Fruit fly (Drosophila melanogaster) whole organism, wandering third instar larva: ENCODE data around the gene CG15864.

Experiments used
- Dif ChIP-seq: fragments of 200-275, 200-300 bp; sonication (Bioruptor generic); optimal IDR thresholded peaks from 2 replicates; lab custom pipeline; 2018; ENCODE audit warnings: missing biosample characterization, missing genetic modification characterization; ENCODE audit not compliant: partially characterized antibody
- Hr78 ChIP-seq: fragments of >200 bp; optimal IDR thresholded peaks from 2 replicates; lab custom pipeline; 2017; ENCODE audit warnings: missing biosample characterization, missing genetic modification characterization
- OdsH ChIP-seq: fragments of 200-800 bp; sonication (Bioruptor generic); optimal IDR thresholded peaks from 2 replicates; lab custom pipeline; 2016; ENCODE audit warnings: missing biosample characterization, mild to moderate bottlenecking, missing genetic modification characterization
- fru ChIP-seq: fragments of 200-800 bp; sonication (Bioruptor generic); optimal IDR thresholded peaks from 3 replicates; lab custom pipeline; 2016; ENCODE audit warnings: missing biosample characterization, mild to moderate bottlenecking, missing genetic modification characterization
- jim ChIP-seq: fragments of 175-275, 200-325 bp; sonication (Bioruptor generic); optimal IDR thresholded peaks from 2 replicates; lab custom pipeline; 2016; ENCODE audit warnings: missing biosample characterization, mild to moderate bottlenecking, missing genetic modification characterization
- tai ChIP-seq: sonication (Bioruptor generic); optimal IDR thresholded peaks from 2 replicates; lab custom pipeline; 2016; ENCODE audit warnings: missing biosample characterization, missing genetic modification characterization
- usp ChIP-seq: fragments of >200 bp; optimal IDR thresholded peaks from 2 replicates; lab custom pipeline; 2017; ENCODE audit warnings: missing biosample characterization, missing genetic modification characterization

DNA sequence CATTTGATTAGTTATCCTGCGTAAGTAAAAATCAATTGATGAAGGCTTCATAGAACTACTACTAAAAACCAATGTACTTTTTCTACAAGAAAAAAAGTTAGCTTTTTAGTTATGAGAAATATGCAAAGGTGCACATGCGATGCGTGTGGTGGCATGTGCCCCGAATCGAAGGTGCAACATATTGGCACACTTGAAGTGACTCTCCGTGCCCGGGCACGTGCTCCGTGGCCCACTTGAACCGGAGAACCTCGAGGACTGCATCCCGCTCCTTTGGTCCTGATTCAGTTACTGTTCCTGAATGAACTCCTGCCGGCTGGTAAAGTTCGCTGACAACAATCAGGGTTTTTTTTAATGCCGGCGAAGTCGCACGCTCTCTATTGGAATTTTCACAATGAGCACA is 42.2 kb upstream of the CG15864 start:
- TF ChIP-seq Dif (GFP tag; lab: Kevin White, UChicago) = no peak
- TF ChIP-seq tai (GFP tag; lab: Kevin White, UChicago) = no peak
- no peak for TF ChIP-seq usp (GFP tag; lab: Kevin White, UChicago)
- TF ChIP-seq fru = no peak
- no peak for TF ChIP-seq OdsH (GFP tag; lab: Kevin White, UChicago)
- TF ChIP-seq jim (GFP tag; lab: Kevin White, UChicago) = no peak
- no peak for TF ChIP-seq Hr78
